Fruit fly (Drosophila melanogaster) whole organism, embryonic: ENCODE results near the gene CG16717.

Experiments
- CG11247 ChIP-seq: fragments of 200-800 bp; sonication (Bioruptor generic); IDR thresholded peaks from 2 replicates; pipeline ENCODE4 v1.3.6; 2022; ENCODE audit warnings: missing biosample characterization, missing genetic modification characterization
- CG9817 ChIP-seq: fragments of 200-800 bp; sonication (Bioruptor generic); optimal IDR thresholded peaks from 2 replicates; lab custom pipeline; 2018; ENCODE audit warnings: missing biosample characterization, mild to moderate bottlenecking, missing genetic modification characterization, moderate library complexity
- Dek ChIP-seq: fragments of 200-800 bp; sonication (Bioruptor generic); optimal IDR thresholded peaks from 3 replicates; lab custom pipeline; 2019; ENCODE audit warnings: missing biosample characterization, mild to moderate bottlenecking, missing genetic modification characterization, moderate library complexity
- Ets97D ChIP-seq: fragments of 200-800 bp; sonication (Bioruptor generic); optimal IDR thresholded peaks from 3 replicates; lab custom pipeline; 2016; ENCODE audit warnings: missing biosample characterization, missing genetic modification characterization
- Trl ChIP-seq, 3 experiments: fragments of >200 bp in 2 of 3; fragments of 200-800 bp in 1 of 3; sonication (Bioruptor generic) in 1 of 3; optimal IDR thresholded peaks; 2 replicates in 1 of 3; 3 replicates in 2 of 3; lab custom pipeline; 2016 to 2017; ENCODE audit warnings: missing biosample characterization in 1 of 3, missing genetic modification characterization in 1 of 3
- Vsx1 ChIP-seq: fragments of 200-800 bp; sonication (Bioruptor generic); optimal IDR thresholded peaks from 2 replicates; lab custom pipeline; 2017; ENCODE audit warnings: missing biosample characterization, mild to moderate bottlenecking, missing genetic modification characterization, missing genetic modification reagents
- ap ChIP-seq: fragments of 200-800 bp; sonication (Bioruptor generic); IDR thresholded peaks from 2 replicates; pipeline ENCODE4 v1.3.6; 2022; ENCODE audit warnings: missing biosample characterization, missing genetic modification characterization
- ara ChIP-seq: fragments of 200-800 bp; sonication (Bioruptor generic); IDR thresholded peaks from 2 replicates; pipeline ENCODE4 v1.3.6; 2022; ENCODE audit warnings: missing biosample characterization, missing genetic modification characterization
- disco-r ChIP-seq: fragments of 200-800 bp; sonication (Bioruptor generic); optimal IDR thresholded peaks from 2 replicates; lab custom pipeline; 2016; ENCODE audit warnings: missing biosample characterization, missing genetic modification characterization
- pita ChIP-seq: fragments of 200-800 bp; sonication (Bioruptor generic); optimal IDR thresholded peaks from 2 replicates; lab custom pipeline; 2017; ENCODE audit warnings: missing biosample characterization, mild to moderate bottlenecking, missing genetic modification characterization

DNA sequence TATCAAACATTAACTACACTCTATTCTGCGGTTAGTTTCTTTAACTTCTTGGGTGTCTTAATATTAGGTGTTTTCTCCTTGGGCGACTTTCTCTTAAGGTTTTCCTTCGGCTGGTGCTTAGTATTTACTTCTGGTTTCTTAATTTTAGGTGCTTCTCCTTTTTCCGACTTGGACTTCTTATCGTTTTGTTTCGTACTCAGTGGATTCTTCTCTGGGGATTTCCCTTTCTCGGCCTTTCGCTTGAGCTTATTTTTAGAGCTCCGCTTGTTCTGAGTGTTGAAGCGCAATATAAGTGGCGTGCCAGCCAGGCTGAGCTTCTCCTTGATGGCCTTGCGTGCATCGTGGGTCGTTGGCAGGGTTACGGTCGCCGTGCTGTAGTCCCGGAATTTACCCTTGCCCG lies 38.8 kb downstream of the CG16717 start:
- TF ChIP-seq Trl (optimal IDR thresholded peaks at IDR 0.05; lab: Kevin White, UChicago), result no peak
- TF ChIP-seq Trl (GFP tag; optimal IDR thresholded peaks at IDR 0.05; lab: Kevin White, UChicago), result no peak
- TF ChIP-seq Ets97D (GFP tag; lab: Kevin White, UChicago), result no peak
- TF ChIP-seq ap (GFP tag; lab: Robert Waterston, UW), result no peak
- TF ChIP-seq Vsx1 (GFP tag; lab: Kevin White, UChicago), result no peak
- TF ChIP-seq CG9817 (tag; lab: Kevin White, UChicago), result no peak
- no peak for TF ChIP-seq ara (GFP tag; lab: Robert Waterston, UW)
- no peak for TF ChIP-seq CG11247 (GFP tag; lab: Robert Waterston, UW)
- no peak for TF ChIP-seq disco-r (GFP tag; lab: Kevin White, UChicago)
- TF ChIP-seq pita (GFP tag; lab: Kevin White, UChicago), result no peak
- TF ChIP-seq Dek, result no peak
